Fruit fly (Drosophila melanogaster) S2 (cell line): Measurements from ENCODE around the gene Hr38.

Source experiments
- CG8478 ChIP-seq: fragments of >200 bp; optimal IDR thresholded peaks from 2 replicates; lab custom pipeline; 2018
- CTCF ChIP-seq, 2 experiments: fragments of >200 bp; optimal IDR thresholded peaks; 2 replicates each; lab custom pipeline; 2018

- no peak for TF ChIP-seq CTCF (optimal IDR thresholded peaks at IDR 0.05; lab: Kevin White, UChicago)
- TF ChIP-seq CG8478 (lab: Kevin White, UChicago): no peak
These were observed 19.8 kb upstream of the Hr38 start, which contains the start of gene TM9SF2 for dm6 chr2L:20734066-20734686.
